Fruit fly (Drosophila melanogaster) whole organism: Measurements from ENCODE around the gene CG18547.

Experiments used
- CG8478 ChIP-seq: fragments of >200 bp; optimal IDR thresholded peaks from 2 replicates; lab custom pipeline; 2018; ENCODE audit warnings: inconsistent platforms
- Dll ChIP-seq: fragments of >200 bp; optimal IDR thresholded peaks from 2 replicates; lab custom pipeline; 2017
- EcR ChIP-seq, 2 experiments: fragments of >200 bp; optimal IDR thresholded peaks; 2 replicates each; lab custom pipeline; 2017; ENCODE audit warnings: missing biosample characterization in 2 of 2, missing genetic modification characterization in 2 of 2, missing genetic modification reagents in 2 of 2
- psq ChIP-seq: fragments of >200 bp; optimal IDR thresholded peaks from 2 replicates; lab custom pipeline; 2017
- usp ChIP-seq: fragments of >200 bp; optimal IDR thresholded peaks from 2 replicates; lab custom pipeline; 2017; ENCODE audit warnings: missing biosample characterization, missing genetic modification characterization, mixed read lengths

- TF ChIP-seq psq (lab: Kevin White, UChicago) (no peak), Dll (lab: Kevin White, UChicago) (no peak), usp (GFP tag; lab: Kevin White, UChicago) (no peak), EcR (GFP tag; optimal IDR thresholded peaks at IDR 0.05; lab: Kevin White, UChicago) (no peak), CG8478 (lab: Kevin White, UChicago) (no peak)
Measured at dm6 chr3R:11933903-11934302, 46.3 kb downstream of the CG18547 start.
